Worm (Caenorhabditis elegans) whole organism, L3 larva: ENCODE measurements around the gene C39E9.7.

Source experiments
- ceh-82 ChIP-seq: fragments of 150-350 bp; optimal IDR thresholded peaks from 2 replicates; lab custom pipeline; 2014; ENCODE audit warnings: missing biosample characterization, missing genetic modification characterization
- nhr-67 ChIP-seq: fragments of 150-350 bp; optimal IDR thresholded peaks from 2 replicates; lab custom pipeline; 2014; ENCODE audit warnings: missing biosample characterization, missing genetic modification characterization
- pqm-1 ChIP-seq: fragments of 150-350 bp; optimal IDR thresholded peaks from 2 replicates; lab custom pipeline; 2017; ENCODE audit warnings: missing biosample characterization, missing genetic modification characterization, inconsistent platforms

DNA sequence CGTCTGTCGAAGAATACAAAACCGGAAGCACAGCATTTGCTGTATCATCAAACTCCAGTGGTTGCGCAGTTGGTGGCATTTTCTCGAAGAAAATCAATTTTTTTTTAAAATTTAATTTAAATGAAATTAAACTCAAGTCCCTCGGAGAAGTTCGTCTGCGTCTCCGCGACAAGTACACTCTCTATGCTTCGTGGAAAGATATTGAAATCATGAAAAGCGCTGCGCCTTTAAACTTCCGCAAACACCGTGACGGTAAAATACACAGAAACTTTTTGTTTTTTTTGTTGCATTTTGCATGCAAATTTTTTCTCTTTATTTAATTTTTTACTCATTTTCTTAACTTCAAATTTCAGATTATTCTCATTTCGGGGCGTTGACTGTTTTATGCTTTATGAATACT lies 22.1 kb upstream of the C39E9.7 start, which contains the start of the genes dli-1, tin-9.2 and exos-4.1:
- TF ChIP-seq ceh-82 (tag; lab: Kevin White, UChicago) (no peak), pqm-1 (peak; percentile 14), nhr-67 (tag; lab: Kevin White, UChicago) (no peak)
